Fruit fly (Drosophila melanogaster): Measurements from ENCODE around the gene Cpr65Ax2.
A peak's percentile ranks its signal among the peaks of the same experiment; 100 is the strongest.

DNA sequence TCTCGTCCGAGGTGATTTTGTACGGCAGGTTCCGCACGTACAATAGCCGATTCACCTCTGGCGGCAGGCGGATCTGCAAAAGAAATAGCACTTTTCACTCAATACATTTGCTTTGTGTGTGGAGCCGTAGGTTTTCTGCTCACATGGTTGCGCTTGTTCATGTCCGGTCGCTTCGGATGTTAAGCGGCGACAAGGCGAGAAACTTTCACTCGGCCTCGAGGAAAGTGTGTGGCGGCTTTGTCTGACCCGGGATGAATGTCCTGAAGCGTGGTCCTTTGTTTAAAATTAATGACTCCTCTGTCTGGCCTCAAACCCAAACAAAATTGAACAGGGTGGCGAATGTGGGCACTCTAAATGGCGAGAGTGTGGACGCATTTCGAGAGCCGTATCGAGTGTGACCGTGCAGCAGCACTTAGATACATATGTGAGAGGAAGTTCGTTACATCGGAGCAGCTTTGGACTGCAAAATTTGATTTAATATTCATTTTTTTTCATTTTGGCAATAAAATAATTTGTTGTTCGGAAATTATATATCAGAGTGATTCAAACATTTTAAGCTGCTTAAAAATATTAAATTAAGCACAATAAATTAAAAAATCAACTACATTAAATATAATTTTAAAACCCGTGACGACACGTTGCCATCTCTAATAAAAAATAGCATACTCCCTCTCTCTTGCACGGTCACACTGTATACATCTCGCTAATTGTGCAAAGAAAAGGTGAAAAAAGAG is 42.3 kb upstream of the Cpr65Ax2 start, which contains the start of the genes Sf3b6 and Tnpo:
- TF ChIP-seq Sin3A (optimal IDR thresholded peaks at IDR 0.05) (peak; percentile 81), CG2712 (tag; optimal IDR thresholded peaks at IDR 0.05) (peak; percentile 88), CG11504 (tag; optimal IDR thresholded peaks at IDR 0.05) (no peak), mam (GFP tag; optimal IDR thresholded peaks at IDR 0.05) (peak; percentile 89), Lhr (GFP tag; optimal IDR thresholded peaks at IDR 0.05) (peak; percentile 78), psq (GFP tag; optimal IDR thresholded peaks at IDR 0.05) (peak; percentile 58), Side (GFP tag; optimal IDR thresholded peaks at IDR 0.05) (no peak), Myb (GFP tag; optimal IDR thresholded peaks at IDR 0.05) (peak; percentile 60)
